Worm (Caenorhabditis elegans): ENCODE results near the gene ahsa-1.

- TF ChIP-seq ama-1 (optimal IDR thresholded peaks at IDR 0.05) (no peak), hlh-30 (tag; optimal IDR thresholded peaks at IDR 0.05; ENCODE audit: insufficient read depth) (no peak), elt-2 (tag; optimal IDR thresholded peaks at IDR 0.05) (no peak), unc-55 (GFP tag; optimal IDR thresholded peaks at IDR 0.05) (no peak), pha-4 (tag; optimal IDR thresholded peaks at IDR 0.05) (no peak), che-1 (tag; optimal IDR thresholded peaks at IDR 0.05) (no peak)
These were observed 34.3 kb upstream of the ahsa-1 start, which contains the start of gene flor-1 for ce11 chrV:15119517-15119916.
